Fruit fly (Drosophila melanogaster) whole organism, embryonic: ENCODE measurements around the gene lark.

ENCODE experiments used
- Abd-B ChIP-seq: fragments of 200-800 bp; sonication (Bioruptor generic); optimal IDR thresholded peaks from 2 replicates; lab custom pipeline; 2018; ENCODE audit warnings: missing biosample characterization, mild to moderate bottlenecking, missing genetic modification characterization, moderate library complexity
- Bteb2 ChIP-seq: fragments of 200-800 bp; sonication (Bioruptor generic); optimal IDR thresholded peaks from 2 replicates; lab custom pipeline; 2016; ENCODE audit warnings: missing biosample characterization, missing genetic modification characterization
- CG10267 ChIP-seq: fragments of 200-800 bp; sonication (Bioruptor generic); optimal IDR thresholded peaks from 2 replicates; lab custom pipeline; 2018; ENCODE audit warnings: missing biosample characterization, mild to moderate bottlenecking, missing genetic modification characterization, moderate library complexity
- CG10654 ChIP-seq: fragments of 200-800 bp; sonication (Bioruptor generic); optimal IDR thresholded peaks from 2 replicates; lab custom pipeline; 2016; ENCODE audit warnings: missing biosample characterization, missing genetic modification characterization
- CG13775 ChIP-seq: fragments of 200-800 bp; sonication (Bioruptor generic); optimal IDR thresholded peaks from 3 replicates; lab custom pipeline; 2017; ENCODE audit warnings: missing biosample characterization, mild to moderate bottlenecking, missing genetic modification characterization
- CG1603 ChIP-seq: fragments of 200-800 bp; sonication (Bioruptor generic); optimal IDR thresholded peaks from 2 replicates; lab custom pipeline; 2019; ENCODE audit warnings: missing biosample characterization, mild to moderate bottlenecking, missing genetic modification characterization, moderate library complexity
- CG17359 ChIP-seq: fragments of 200-800 bp; sonication (Bioruptor generic); optimal IDR thresholded peaks from 3 replicates; lab custom pipeline; 2018; ENCODE audit warnings: missing biosample characterization, mild to moderate bottlenecking, missing genetic modification characterization, moderate library complexity
- CG18599 ChIP-seq: fragments of 200-800 bp; sonication (Bioruptor generic); optimal IDR thresholded peaks from 3 replicates; lab custom pipeline; 2017; ENCODE audit warnings: missing biosample characterization, missing genetic modification characterization, mild to moderate bottlenecking, moderate library complexity, missing genetic modification reagents
- CG32767 ChIP-seq: fragments of 200-800 bp; sonication (Bioruptor generic); IDR thresholded peaks from 2 replicates; pipeline ENCODE4 v1.3.6; 2022; ENCODE audit warnings: missing biosample characterization, missing genetic modification characterization
- CG34422 ChIP-seq: fragments of 200-800 bp; sonication (Bioruptor generic); IDR thresholded peaks from 3 replicates; pipeline ENCODE4 v1.3.6; 2022; ENCODE audit warnings: missing biosample characterization, missing genetic modification characterization
- CG42726 ChIP-seq: fragments of 200-800 bp; sonication (Bioruptor generic); IDR thresholded peaks from 2 replicates; pipeline ENCODE4 v1.3.6; 2022; ENCODE audit warnings: missing biosample characterization, missing genetic modification characterization; ENCODE audit not compliant: partially characterized antibody
- CG4360 ChIP-seq: fragments of 200-800 bp; sonication (Bioruptor generic); IDR thresholded peaks from 2 replicates; pipeline ENCODE4 v1.3.6; 2022; ENCODE audit warnings: missing biosample characterization, missing genetic modification characterization
- CG6272 ChIP-seq: fragments of 200-800 bp; sonication (Bioruptor generic); IDR thresholded peaks from 2 replicates; pipeline ENCODE4 v1.3.6; 2022; ENCODE audit warnings: missing biosample characterization, missing genetic modification characterization
- CG6813 ChIP-seq: fragments of 200-800 bp; sonication (Bioruptor generic); optimal IDR thresholded peaks from 2 replicates; lab custom pipeline; 2017; ENCODE audit warnings: missing biosample characterization, missing genetic modification characterization, mild to moderate bottlenecking, moderate library complexity, missing genetic modification reagents
- CG6854 ChIP-seq: fragments of 200-800 bp; sonication (Bioruptor generic); optimal IDR thresholded peaks from 3 replicates; lab custom pipeline; 2017; ENCODE audit warnings: missing biosample characterization, mild to moderate bottlenecking, missing genetic modification characterization
- CG8281 ChIP-seq: fragments of 200-800 bp; sonication (Bioruptor generic); optimal IDR thresholded peaks from 2 replicates; lab custom pipeline; 2018; ENCODE audit warnings: missing biosample characterization, mild to moderate bottlenecking, missing genetic modification characterization, moderate library complexity
- CG8290 ChIP-seq, 3 experiments: fragments of 200-800 bp; sonication (Bioruptor generic); optimal IDR thresholded peaks; 2 replicates each; lab custom pipeline; 2016 to 2019; ENCODE audit warnings: missing biosample characterization in 3 of 3, missing genetic modification characterization in 3 of 3, mild to moderate bottlenecking in 2 of 3, moderate library complexity in 1 of 3
- CG9727 ChIP-seq: fragments of 200-800 bp; sonication (Bioruptor generic); optimal IDR thresholded peaks from 3 replicates; lab custom pipeline; 2017; ENCODE audit warnings: missing biosample characterization, mild to moderate bottlenecking, missing genetic modification characterization
- CG9817 ChIP-seq: fragments of 200-800 bp; sonication (Bioruptor generic); optimal IDR thresholded peaks from 2 replicates; lab custom pipeline; 2018; ENCODE audit warnings: missing biosample characterization, mild to moderate bottlenecking, missing genetic modification characterization, moderate library complexity
- Gsc ChIP-seq: fragments of 200-800 bp; sonication (Bioruptor generic); IDR thresholded peaks from 2 replicates; pipeline ENCODE4 v1.3.6; 2022; ENCODE audit warnings: missing biosample characterization, missing genetic modification characterization
- HHEX ChIP-seq: fragments of 200-800 bp; sonication (Bioruptor generic); optimal IDR thresholded peaks from 3 replicates; lab custom pipeline; 2017; ENCODE audit warnings: missing biosample characterization, mild to moderate bottlenecking, missing genetic modification characterization, missing genetic modification reagents
- Hr78 ChIP-seq, 2 experiments: fragments of 200-800 bp in 1 of 2; fragments of >200 bp in 1 of 2; sonication (Bioruptor generic) in 1 of 2; optimal IDR thresholded peaks; 2 replicates each; lab custom pipeline; 2017 to 2019; ENCODE audit warnings: missing biosample characterization in 2 of 2, missing genetic modification characterization in 2 of 2, mild to moderate bottlenecking in 1 of 2, moderate library complexity in 1 of 2
- Jarid2 ChIP-seq: fragments of 200-800 bp; sonication (Bioruptor generic); optimal IDR thresholded peaks from 3 replicates; lab custom pipeline; 2017; ENCODE audit warnings: mild to moderate bottlenecking, missing biosample characterization, missing genetic modification reagents, missing genetic modification characterization
- Kr ChIP-seq: fragments of 200-800 bp; sonication (Bioruptor generic); optimal IDR thresholded peaks from 2 replicates; lab custom pipeline; 2017; ENCODE audit warnings: missing biosample characterization, mild to moderate bottlenecking, missing genetic modification characterization
- NFAT ChIP-seq: fragments of 200-800 bp; sonication (Bioruptor generic); IDR thresholded peaks from 2 replicates; pipeline ENCODE4 v1.3.6; 2022; ENCODE audit warnings: missing biosample characterization, missing genetic modification characterization
- Nf-YC ChIP-seq: fragments of 200-800 bp; optimal IDR thresholded peaks from 3 replicates; lab custom pipeline; 2019; ENCODE audit warnings: missing biosample characterization, mild to moderate bottlenecking, missing genetic modification characterization, moderate library complexity
- Rfx ChIP-seq: fragments of 200-800 bp; sonication (Bioruptor generic); IDR thresholded peaks from 2 replicates; pipeline ENCODE4 v1.3.6; 2022; ENCODE audit warnings: missing biosample characterization, missing genetic modification characterization
- Sox102F ChIP-seq: fragments of 200-800 bp; sonication (Bioruptor generic); optimal IDR thresholded peaks from 2 replicates; lab custom pipeline; 2018; ENCODE audit warnings: missing biosample characterization, mild to moderate bottlenecking, missing genetic modification characterization, moderate library complexity
- croc ChIP-seq: fragments of 200-800 bp; sonication (Bioruptor generic); conservative IDR thresholded peaks from 3 replicates; pipeline ENCODE4 v1.3.6; 2022; ENCODE audit warnings: missing biosample characterization, missing genetic modification characterization
- cwo ChIP-seq: fragments of 200-800 bp; sonication (Bioruptor generic); optimal IDR thresholded peaks from 3 replicates; lab custom pipeline; 2017; ENCODE audit warnings: missing biosample characterization, missing genetic modification characterization, mild to moderate bottlenecking, moderate library complexity, missing genetic modification reagents
- dimm ChIP-seq: fragments of 200-800 bp; sonication (Bioruptor generic); IDR thresholded peaks from 2 replicates; pipeline ENCODE4 v1.3.6; 2022; ENCODE audit warnings: missing biosample characterization, missing genetic modification characterization
- dmrt99B ChIP-seq: fragments of 200-800 bp; sonication (Bioruptor generic); optimal IDR thresholded peaks from 2 replicates; lab custom pipeline; 2018; ENCODE audit warnings: missing biosample characterization, mild to moderate bottlenecking, missing genetic modification characterization, moderate library complexity
- en ChIP-seq: fragments of 200-800 bp; sonication (Bioruptor generic); optimal IDR thresholded peaks from 2 replicates; lab custom pipeline; 2016; ENCODE audit warnings: missing biosample characterization, missing genetic modification characterization
- exex ChIP-seq: fragments of 200-800 bp; sonication (Bioruptor generic); optimal IDR thresholded peaks from 4 replicates; lab custom pipeline; 2018; ENCODE audit warnings: missing biosample characterization, mild to moderate bottlenecking, missing genetic modification characterization, moderate library complexity
- ham ChIP-seq: fragments of 200-800 bp; sonication (Bioruptor generic); IDR thresholded peaks from 2 replicates; pipeline ENCODE4 v1.3.6; 2022; ENCODE audit warnings: missing biosample characterization, missing genetic modification characterization
- inv ChIP-seq: fragments of 200-800 bp; sonication (Bioruptor generic); IDR thresholded peaks from 2 replicates; pipeline ENCODE4 v1.3.6; 2022; ENCODE audit warnings: missing biosample characterization, missing genetic modification characterization; ENCODE audit not compliant: partially characterized antibody
- ken ChIP-seq: fragments of 200-800 bp; sonication (Bioruptor generic); IDR thresholded peaks from 3 replicates; pipeline ENCODE4 v1.3.6; 2022; ENCODE audit warnings: missing biosample characterization, missing genetic modification characterization
- lbe ChIP-seq: fragments of 200-800 bp; sonication (Bioruptor generic); optimal IDR thresholded peaks from 2 replicates; lab custom pipeline; 2016; ENCODE audit warnings: missing biosample characterization, mild to moderate bottlenecking, missing genetic modification characterization
- onecut ChIP-seq: fragments of 200-800 bp; sonication (Bioruptor generic); IDR thresholded peaks from 2 replicates; pipeline ENCODE4 v1.3.6; 2022; ENCODE audit warnings: missing biosample characterization, missing genetic modification characterization
- p53 ChIP-seq: fragments of 200-800 bp; sonication (Bioruptor generic); optimal IDR thresholded peaks from 2 replicates; lab custom pipeline; 2016; ENCODE audit warnings: missing biosample characterization, missing genetic modification characterization
- pzg ChIP-seq: fragments of 200-800 bp; sonication (Bioruptor generic); optimal IDR thresholded peaks from 3 replicates; lab custom pipeline; 2018; ENCODE audit warnings: missing biosample characterization, mild to moderate bottlenecking, missing genetic modification characterization, moderate library complexity
- sens ChIP-seq: fragments of 200-800 bp; sonication (Bioruptor generic); peaks from one replicate; lab custom pipeline; 2016; ENCODE audit warnings: missing biosample characterization, missing genetic modification characterization
- so ChIP-seq: fragments of 200-800 bp; sonication (Bioruptor generic); IDR thresholded peaks from 3 replicates; pipeline ENCODE4 v1.3.6; 2022; ENCODE audit warnings: missing biosample characterization, missing genetic modification characterization
- stc ChIP-seq: fragments of 200-800 bp; sonication (Bioruptor generic); IDR thresholded peaks from 2 replicates; pipeline ENCODE4 v1.3.6; 2022; ENCODE audit warnings: missing biosample characterization, missing genetic modification characterization
- sug ChIP-seq: fragments of 200-800 bp; optimal IDR thresholded peaks from 2 replicates; lab custom pipeline; 2019; ENCODE audit warnings: missing biosample characterization, mild to moderate bottlenecking, missing genetic modification characterization, moderate library complexity
- ttk ChIP-seq: fragments of 200-800 bp; sonication (Bioruptor generic); IDR thresholded peaks from 2 replicates; pipeline ENCODE4 v2.1.2; 2022; ENCODE audit warnings: missing biosample characterization, missing genetic modification characterization
- zen ChIP-seq: fragments of 200-800 bp; sonication (Bioruptor generic); optimal IDR thresholded peaks from 3 replicates; lab custom pipeline; 2018; ENCODE audit warnings: missing biosample characterization, mild to moderate bottlenecking, missing genetic modification characterization, moderate library complexity

lark gene

dm6 chr3L:7347984-7348631 is 9.0 kb downstream of the lark start, which contains the start of the genes Srp19 and qm (continued):
- peak; percentile 18 for TF ChIP-seq lbe

- peak; percentile 10 for TF ChIP-seq HHEX (GFP tag; lab: Kevin White, UChicago)
- no peak for TF ChIP-seq CG42726
- no peak for TF ChIP-seq Jarid2
- no peak for TF ChIP-seq CG4360 (GFP tag; lab: Robert Waterston, UW)
- peak; percentile 12 for TF ChIP-seq sens (GFP tag; lab: Kevin White, UChicago)
- TF ChIP-seq ken (GFP tag; lab: Robert Waterston, UW), result no peak
- TF ChIP-seq exex (tag; lab: Kevin White, UChicago), result peak; percentile 34
- no peak for TF ChIP-seq inv (GFP tag; lab: Robert Waterston, UW)
- TF ChIP-seq pzg (GFP tag; lab: Kevin White, UChicago), result no peak
- no peak for TF ChIP-seq ham (GFP tag; lab: Robert Waterston, UW)
- TF ChIP-seq CG10267, result no peak
- peak; percentile 4 for TF ChIP-seq Nf-YC
- TF ChIP-seq CG13775 (GFP tag; lab: Kevin White, UChicago), result no peak
- TF ChIP-seq CG9817 (tag; lab: Kevin White, UChicago), result no peak
- TF ChIP-seq CG10654, result no peak
- TF ChIP-seq sug (tag; lab: Kevin White, UChicago), result peak; percentile 13
- no peak for TF ChIP-seq Gsc (GFP tag; lab: Robert Waterston, UW)
- TF ChIP-seq Kr (GFP tag; lab: Kevin White, UChicago), result no peak
- no peak for TF ChIP-seq CG1603
- TF ChIP-seq CG6854 (GFP tag; lab: Kevin White, UChicago), result no peak
- no peak for TF ChIP-seq ttk (GFP tag; lab: Robert Waterston, UW)
- TF ChIP-seq CG6813 (GFP tag; lab: Kevin White, UChicago), result peak; percentile 23
- peak; percentile 9 for TF ChIP-seq CG9727 (GFP tag; lab: Kevin White, UChicago)
- no peak for TF ChIP-seq dimm (GFP tag; lab: Robert Waterston, UW)
- no peak for TF ChIP-seq p53 (GFP tag; lab: Kevin White, UChicago)
- TF ChIP-seq CG32767 (GFP tag; lab: Robert Waterston, UW), result no peak
- TF ChIP-seq dmrt99B (tag; lab: Kevin White, UChicago), result no peak
- no peak for TF ChIP-seq croc (GFP tag; lab: Robert Waterston, UW)
- TF ChIP-seq stc, result peak; percentile 46; the same call in 1 of the 2 replicates
- TF ChIP-seq Abd-B (GFP tag; lab: Kevin White, UChicago), result no peak
- no peak for TF ChIP-seq NFAT
- TF ChIP-seq CG6272 (GFP tag; lab: Robert Waterston, UW), result no peak
- no peak for TF ChIP-seq CG34422 (GFP tag; lab: Robert Waterston, UW)
- no peak for TF ChIP-seq zen (tag; lab: Kevin White, UChicago)
- TF ChIP-seq CG17359 (tag; lab: Kevin White, UChicago), result no peak
- peak; percentile 21 for TF ChIP-seq cwo (GFP tag; lab: Kevin White, UChicago)
- peak; percentile 41; the same call in 1 of the 2 replicates for TF ChIP-seq Rfx (GFP tag; lab: Robert Waterston, UW)
- no peak for TF ChIP-seq Sox102F (GFP tag; lab: Kevin White, UChicago)
- TF ChIP-seq en (GFP tag; lab: Kevin White, UChicago), result no peak
- TF ChIP-seq CG18599 (GFP tag; lab: Kevin White, UChicago), result peak; percentile 38
- TF ChIP-seq so (GFP tag; lab: Robert Waterston, UW), result no peak
- no peak for TF ChIP-seq CG8290 (GFP tag; optimal IDR thresholded peaks at IDR 0.05; lab: Kevin White, UChicago)
- peak in 1 of 2 experiments; percentile 32 for TF ChIP-seq CG8290 (tag; optimal IDR thresholded peaks at IDR 0.05; lab: Kevin White, UChicago)
- peak in 1 of 2 experiments; percentile 70 for TF ChIP-seq Hr78 (GFP tag; optimal IDR thresholded peaks at IDR 0.05; lab: Kevin White, UChicago)
- no peak for TF ChIP-seq CG8281 (tag; lab: Kevin White, UChicago)
- no peak for TF ChIP-seq Bteb2 (GFP tag; lab: Kevin White, UChicago)
- no peak for TF ChIP-seq onecut (GFP tag; lab: Robert Waterston, UW)
These were observed 10.2 kb downstream of the lark start for dm6 chr3L:7349311-7349710.
